Worm (Caenorhabditis elegans) whole organism, late embryonic: ENCODE data around the gene F18E9.3.

Source experiments
- K09A11.1 ChIP-seq: sonication (generic microtip); optimal IDR thresholded peaks from 2 replicates; lab custom pipeline; 2017; ENCODE audit warnings: antibody characterized with exemption, mild to moderate bottlenecking, missing genetic modification characterization, missing compliant biosample characterization; ENCODE audit not compliant: insufficient read depth
- ceh-45 ChIP-seq: fragments of 200-800 bp; sonication (Bioruptor generic); IDR thresholded peaks from 2 replicates; pipeline ENCODE4 v1.3.6; 2022; ENCODE audit warnings: missing genetic modification reagents, missing genetic modification characterization, missing compliant biosample characterization
- ceh-6 ChIP-seq: fragments of 200-800 bp; sonication (Bioruptor generic); optimal IDR thresholded peaks from 2 replicates; lab custom pipeline; 2018; ENCODE audit warnings: mild to moderate bottlenecking, missing genetic modification characterization, missing compliant biosample characterization
- fax-1 ChIP-seq: sonication (generic microtip); optimal IDR thresholded peaks from 2 replicates; lab custom pipeline; 2016; ENCODE audit warnings: missing genotype, missing genetic modification characterization, missing compliant biosample characterization
- fkh-10 ChIP-seq: fragments of 150-350 bp; optimal IDR thresholded peaks from 2 replicates; lab custom pipeline; 2014; ENCODE audit warnings: missing biosample characterization, missing genetic modification reagents, missing genetic modification characterization
- nfya-1 ChIP-seq: sonication (generic microtip); optimal IDR thresholded peaks from 2 replicates; lab custom pipeline; 2017; ENCODE audit warnings: missing genetic modification characterization, mild to moderate bottlenecking, missing compliant biosample characterization, antibody characterized with exemption, moderate library complexity
- nhr-11 ChIP-seq: fragments of 150-350 bp; optimal IDR thresholded peaks from 2 replicates; lab custom pipeline; 2014; ENCODE audit warnings: missing biosample characterization, missing genetic modification characterization
- pha-4 ChIP-seq: fragments of 150-350 bp; optimal IDR thresholded peaks from 2 replicates; lab custom pipeline; 2018; ENCODE audit warnings: missing biosample characterization, missing genetic modification reagents, missing genetic modification characterization
- pqm-1 ChIP-seq: sonication (generic microtip); optimal IDR thresholded peaks from 2 replicates; lab custom pipeline; 2016; ENCODE audit warnings: missing genetic modification characterization, missing compliant biosample characterization
- tbx-2 ChIP-seq: sonication (generic microtip); optimal IDR thresholded peaks from 2 replicates; lab custom pipeline; 2016; ENCODE audit warnings: missing genetic modification characterization, missing compliant biosample characterization
- tbx-7 ChIP-seq: sonication (generic microtip); optimal IDR thresholded peaks from 2 replicates; lab custom pipeline; 2016; ENCODE audit warnings: missing genotype, missing genetic modification characterization, missing compliant biosample characterization
- unc-55 ChIP-seq: sonication (generic microtip); optimal IDR thresholded peaks from 2 replicates; lab custom pipeline; 2017; ENCODE audit warnings: missing biosample characterization, missing genetic modification reagents, missing genetic modification characterization
- unc-86 ChIP-seq: sonication (generic microtip); optimal IDR thresholded peaks from 2 replicates; lab custom pipeline; 2016; ENCODE audit warnings: missing genetic modification characterization, missing compliant biosample characterization

- TF ChIP-seq pqm-1 (tag; lab: Kevin White, UChicago) (no peak), fax-1 (tag; lab: Kevin White, UChicago) (no peak), tbx-7 (tag; lab: Kevin White, UChicago) (no peak), K09A11.1 (no peak), ceh-45 (GFP tag; lab: Robert Waterston, UW) (no peak), tbx-2 (tag; lab: Kevin White, UChicago) (no peak), ceh-6 (no peak), fkh-10 (GFP tag; lab: Kevin White, UChicago) (no peak), pha-4 (no peak), nfya-1 (tag; lab: Kevin White, UChicago) (no peak), unc-86 (tag; lab: Kevin White, UChicago) (no peak), nhr-11 (tag; lab: Kevin White, UChicago) (no peak), unc-55 (GFP tag; lab: Kevin White, UChicago) (no peak)
Measured at ce11 chrX:8585837-8586236, at the start of gene F18E9.3.
